Fruit fly (Drosophila melanogaster) whole organism, pupa: ENCODE data around the gene Corp.

Source experiments
- CG10348 ChIP-seq: fragments of 200-800 bp; sonication (Bioruptor generic); IDR thresholded peaks from 2 replicates; pipeline ENCODE4 v1.3.6; 2022; ENCODE audit warnings: missing biosample characterization, missing genetic modification characterization
- CG12605 ChIP-seq: fragments of 200-800 bp; sonication (Bioruptor generic); IDR thresholded peaks from 2 replicates; pipeline ENCODE4 v1.3.6; 2022; ENCODE audit warnings: missing biosample characterization, missing genetic modification characterization
- CG13204 ChIP-seq: fragments of 200-800 bp; sonication (Bioruptor generic); optimal IDR thresholded peaks from 2 replicates; lab custom pipeline; 2018; ENCODE audit warnings: missing biosample characterization, mild to moderate bottlenecking, missing genetic modification characterization, moderate library complexity
- CG14655 ChIP-seq: fragments of 200-800 bp; sonication (Bioruptor generic); optimal IDR thresholded peaks from 3 replicates; lab custom pipeline; 2017; ENCODE audit warnings: mild to moderate bottlenecking, missing biosample characterization, missing genetic modification reagents, missing genetic modification characterization
- CG15710 ChIP-seq: fragments of 200-800 bp; sonication (Bioruptor generic); optimal IDR thresholded peaks from 2 replicates; lab custom pipeline; 2018; ENCODE audit warnings: missing biosample characterization, mild to moderate bottlenecking, missing genetic modification characterization, moderate library complexity
- CG17806 ChIP-seq: fragments of 200-800 bp; sonication (Bioruptor generic); optimal IDR thresholded peaks from 2 replicates; lab custom pipeline; 2018; ENCODE audit warnings: missing biosample characterization, mild to moderate bottlenecking, missing genetic modification characterization, moderate library complexity
- CG32121 ChIP-seq: fragments of 200-800 bp; sonication (Bioruptor generic); IDR thresholded peaks from 2 replicates; pipeline ENCODE4 v1.3.6; 2022; ENCODE audit warnings: missing biosample characterization, missing genetic modification characterization
- CG34367 ChIP-seq: fragments of 200-800 bp; sonication (Bioruptor generic); optimal IDR thresholded peaks from 2 replicates; lab custom pipeline; 2018; ENCODE audit warnings: missing biosample characterization, mild to moderate bottlenecking, missing genetic modification characterization
- CG4496 ChIP-seq: fragments of 200-800 bp; sonication (Bioruptor generic); IDR thresholded peaks from 3 replicates; pipeline ENCODE4 v1.3.6; 2022; ENCODE audit warnings: missing biosample characterization, missing genetic modification characterization
- CG8159 ChIP-seq: fragments of 200-800 bp; sonication (Bioruptor generic); optimal IDR thresholded peaks from 3 replicates; lab custom pipeline; 2018; ENCODE audit warnings: missing biosample characterization, mild to moderate bottlenecking, missing genetic modification characterization, moderate library complexity
- CG8301 ChIP-seq: fragments of 200-800 bp; sonication (Bioruptor generic); optimal IDR thresholded peaks from 2 replicates; lab custom pipeline; 2018; ENCODE audit warnings: missing biosample characterization, mild to moderate bottlenecking, missing genetic modification characterization
- CG9948 ChIP-seq: fragments of 200-800 bp; sonication (Bioruptor generic); optimal IDR thresholded peaks from 2 replicates; lab custom pipeline; 2018; ENCODE audit warnings: missing biosample characterization, mild to moderate bottlenecking, missing genetic modification characterization, moderate library complexity
- D1 ChIP-seq: fragments of 200-800 bp; sonication (Bioruptor generic); optimal IDR thresholded peaks from 2 replicates; lab custom pipeline; 2018; ENCODE audit warnings: missing biosample characterization, mild to moderate bottlenecking, missing genetic modification characterization, moderate library complexity
- EcR ChIP-seq: fragments of 200-800 bp; sonication (Bioruptor generic); optimal IDR thresholded peaks from 3 replicates; lab custom pipeline; 2019; ENCODE audit warnings: missing biosample characterization, missing genetic modification characterization, mild to moderate bottlenecking, moderate library complexity, missing genetic modification reagents
- Ets98B ChIP-seq: fragments of 200-800 bp; sonication (Bioruptor generic); IDR thresholded peaks from 2 replicates; pipeline ENCODE4 v1.3.6; 2022; ENCODE audit warnings: missing biosample characterization, missing genetic modification characterization
- Pif1A ChIP-seq: fragments of 200-800 bp; sonication (Bioruptor generic); optimal IDR thresholded peaks from 3 replicates; lab custom pipeline; 2016; ENCODE audit warnings: missing biosample characterization, missing genetic modification characterization
- Pif1B ChIP-seq: fragments of 200-800 bp; sonication (Bioruptor generic); optimal IDR thresholded peaks from 3 replicates; lab custom pipeline; 2016; ENCODE audit warnings: missing biosample characterization, missing genetic modification characterization
- Snoo ChIP-seq: fragments of 200-800 bp; sonication (Bioruptor generic); optimal IDR thresholded peaks from 3 replicates; lab custom pipeline; 2017; ENCODE audit warnings: missing biosample characterization, mild to moderate bottlenecking, missing genetic modification characterization, inconsistent platforms
- fd96Ca ChIP-seq: fragments of 200-800 bp; sonication (Bioruptor generic); IDR thresholded peaks from 3 replicates; pipeline ENCODE4 v1.3.6; 2022; ENCODE audit warnings: missing biosample characterization, missing genetic modification characterization
- gl ChIP-seq: fragments of 200-800 bp; sonication (Bioruptor generic); optimal IDR thresholded peaks from 2 replicates; lab custom pipeline; 2018; ENCODE audit warnings: missing biosample characterization, mild to moderate bottlenecking, missing genetic modification characterization
- rn ChIP-seq: fragments of 200-800 bp; sonication (Bioruptor generic); IDR thresholded peaks from 2 replicates; pipeline ENCODE4 v1.3.6; 2022; ENCODE audit warnings: missing biosample characterization, missing genetic modification characterization

The Corp gene

DNA sequence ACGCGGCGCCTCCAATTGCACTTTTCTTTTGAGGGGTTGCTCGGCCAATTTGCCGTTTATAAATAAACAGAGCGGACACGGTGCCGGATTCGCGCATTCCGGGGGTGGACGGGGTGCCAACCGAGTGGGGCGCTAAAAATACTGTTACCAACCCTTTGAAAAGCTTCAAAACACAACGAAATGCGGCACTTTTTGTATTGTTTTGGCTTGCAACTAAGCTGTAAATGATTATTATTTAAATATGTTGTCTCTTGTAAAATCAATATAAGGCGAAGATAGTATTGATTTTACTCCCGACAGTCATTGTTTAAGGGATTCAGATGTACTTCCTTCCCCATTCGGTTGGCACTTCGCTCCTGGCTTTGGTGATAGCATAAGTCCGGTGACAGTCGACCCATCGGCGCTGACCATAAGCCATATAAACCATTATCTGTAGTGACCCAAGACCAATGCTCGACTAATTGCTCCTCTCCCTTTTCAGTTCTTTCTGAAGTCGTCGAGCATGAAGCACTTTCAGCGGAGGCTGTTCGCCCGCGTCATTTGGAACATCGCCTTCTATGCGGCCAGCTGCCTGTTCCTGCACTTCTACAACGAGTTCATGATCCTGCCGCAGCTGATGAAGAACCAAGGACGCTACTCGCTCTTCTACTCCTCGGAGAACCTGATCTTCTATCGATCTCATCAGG is 2.7 kb upstream of the Corp start, which contains the start of gene CG15343:
CG15343 (minus strand) TSS at position 8 of the 686 bp plus-strand sequence.
- TF ChIP-seq Snoo (tag; lab: Kevin White, UChicago) (peak; percentile 44), CG8159 (tag; lab: Kevin White, UChicago) (peak; percentile 58), gl (tag; lab: Kevin White, UChicago) (no peak), CG14655 (peak; percentile 51), CG17806 (tag; lab: Kevin White, UChicago) (peak; percentile 11), Pif1A (GFP tag; lab: Kevin White, UChicago) (peak; percentile 36), EcR (no peak), CG32121 (peak; percentile 21; the same call in 1 of the 2 replicates), CG13204 (GFP tag; lab: Kevin White, UChicago) (no peak), CG9948 (tag; lab: Kevin White, UChicago) (peak; percentile 43), fd96Ca (GFP tag; lab: Robert Waterston, UW) (peak; percentile 43; the same call in 1 of the 3 replicates), D1 (tag; lab: Kevin White, UChicago) (no peak), CG34367 (peak; percentile 20), CG10348 (GFP tag; lab: Robert Waterston, UW) (no peak), CG12605 (GFP tag; lab: Robert Waterston, UW) (no peak), CG4496 (no peak; the same call in 2 of the 3 replicates), CG15710 (tag; lab: Kevin White, UChicago) (peak; percentile 47), Pif1B (GFP tag; lab: Kevin White, UChicago) (no peak), Ets98B (GFP tag; lab: Robert Waterston, UW) (peak; percentile 19; the same call in 1 of the 2 replicates), CG8301 (tag; lab: Kevin White, UChicago) (peak; percentile 34), rn (GFP tag; lab: Robert Waterston, UW) (no peak)

DNA sequence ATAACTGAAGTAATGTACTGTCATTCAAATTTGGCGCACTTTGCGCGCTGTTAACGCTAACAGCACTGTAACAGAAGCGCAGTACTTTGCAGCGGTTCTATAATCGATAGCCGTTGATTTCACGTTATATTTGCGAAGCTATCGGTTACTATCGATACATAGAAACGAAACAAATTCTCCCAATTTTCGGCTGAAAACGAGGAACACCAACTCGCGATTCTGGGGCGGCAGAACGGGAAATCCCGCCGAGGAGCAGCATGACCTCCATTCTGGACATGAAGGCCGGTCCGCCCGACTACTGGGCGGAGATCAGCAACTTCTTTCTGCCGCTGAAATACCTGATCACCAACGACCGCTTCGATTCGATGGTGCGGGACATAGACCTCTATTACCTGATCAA is 2.1 kb upstream of the Corp start, which contains the start of gene CG1636:
CG1636 (plus strand) TSS at position 122 of the 400 bp plus-strand sequence.
- TF ChIP-seq CG12605 (GFP tag; lab: Robert Waterston, UW) (0 out of 2 replicates have a peak, but pooled peaks have one; percentile 8), CG8159 (tag; lab: Kevin White, UChicago) (no peak)

DNA sequence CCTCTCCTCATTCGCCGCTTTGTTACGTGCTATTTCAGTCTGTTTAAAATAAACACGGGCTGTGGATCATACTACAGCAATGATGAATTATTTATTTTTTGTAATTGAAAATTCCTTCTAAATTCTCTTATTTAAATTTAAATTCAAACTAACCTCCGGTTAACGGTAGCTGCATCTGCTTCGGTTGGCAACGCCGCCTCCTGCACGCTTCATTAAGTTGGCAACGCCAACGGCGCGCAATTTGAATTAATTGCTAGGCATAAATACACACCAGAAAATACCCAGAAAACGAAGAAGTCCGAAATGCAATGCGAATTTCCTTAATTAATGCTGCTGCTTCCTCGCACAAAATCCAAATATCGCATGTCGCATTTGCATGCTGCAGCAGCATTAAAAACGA is 5.9 kb downstream of the Corp start:
- TF ChIP-seq EcR: no peak
- no peak for TF ChIP-seq CG13204 (GFP tag; lab: Kevin White, UChicago)
- TF ChIP-seq CG34367: no peak
- TF ChIP-seq CG8159 (tag; lab: Kevin White, UChicago): no peak

DNA sequence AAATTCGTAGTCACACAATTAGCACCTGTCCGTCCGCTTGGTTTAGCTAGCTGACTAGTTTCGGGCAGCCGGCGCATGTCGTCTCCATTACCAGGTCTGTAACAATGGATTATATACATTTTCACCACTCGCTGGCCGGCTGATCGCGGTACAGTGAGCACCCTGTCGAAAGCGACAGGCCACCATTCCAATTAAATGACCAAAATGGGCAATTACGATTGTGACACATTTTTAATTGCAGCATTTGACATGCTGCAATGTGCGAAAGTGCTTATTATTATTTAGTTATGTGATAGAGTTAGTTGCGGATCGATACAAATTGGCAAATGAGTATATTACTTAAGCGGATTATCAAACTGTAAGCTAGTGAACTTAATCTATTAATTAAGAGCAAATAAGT is 8.0 kb downstream of the Corp start:
- no peak for TF ChIP-seq Pif1B (GFP tag; lab: Kevin White, UChicago)
- TF ChIP-seq CG13204 (GFP tag; lab: Kevin White, UChicago): no peak
- TF ChIP-seq fd96Ca (GFP tag; lab: Robert Waterston, UW): no peak
- TF ChIP-seq CG32121: no peak
- TF ChIP-seq CG14655: no peak
- TF ChIP-seq CG8159 (tag; lab: Kevin White, UChicago): no peak
- TF ChIP-seq CG17806 (tag; lab: Kevin White, UChicago): no peak
- no peak for TF ChIP-seq CG12605 (GFP tag; lab: Robert Waterston, UW)
- TF ChIP-seq, all 21 proteins: peak for 0

DNA sequence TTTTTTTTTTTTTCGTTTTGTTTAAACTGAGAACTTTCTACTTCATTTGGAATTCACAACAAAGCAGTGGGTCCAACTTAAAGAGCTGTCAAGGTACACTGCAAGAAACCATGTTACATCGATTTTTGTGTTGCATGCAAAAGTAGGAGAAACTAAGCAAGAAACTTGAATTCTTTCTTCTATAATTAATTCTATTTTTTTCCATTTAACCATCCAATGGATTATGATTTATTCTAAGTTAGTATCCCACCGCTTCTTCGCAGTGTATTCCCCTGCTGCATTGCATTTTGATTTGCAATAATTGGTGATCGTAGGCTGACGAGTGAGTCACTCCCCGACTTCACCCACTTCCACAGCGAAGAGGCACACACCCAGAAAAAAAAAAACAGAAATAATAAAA is 11.3 kb downstream of the Corp start:
- no peak for TF ChIP-seq gl (tag; lab: Kevin White, UChicago)
- TF ChIP-seq CG9948 (tag; lab: Kevin White, UChicago): peak; percentile 39
- TF ChIP-seq CG32121: peak; percentile 44; the same call in 1 of the 2 replicates
- peak; percentile 56 for TF ChIP-seq CG14655
- TF ChIP-seq EcR: no peak
- TF ChIP-seq CG15710 (tag; lab: Kevin White, UChicago): peak; percentile 39
- peak; percentile 55; the same call in 1 of the 3 replicates for TF ChIP-seq fd96Ca (GFP tag; lab: Robert Waterston, UW)
- peak; percentile 5 for TF ChIP-seq CG34367
- TF ChIP-seq CG4496: peak; percentile 67; the same call in 2 of the 3 replicates
- TF ChIP-seq Ets98B (GFP tag; lab: Robert Waterston, UW): peak; percentile 44
- no peak for TF ChIP-seq Snoo (tag; lab: Kevin White, UChicago)
- 0 out of 2 replicates have a peak, but pooled peaks have one; percentile 23 for TF ChIP-seq CG12605 (GFP tag; lab: Robert Waterston, UW)
- TF ChIP-seq CG13204 (GFP tag; lab: Kevin White, UChicago): no peak
- TF ChIP-seq CG10348 (GFP tag; lab: Robert Waterston, UW): no peak
- peak; percentile 28 for TF ChIP-seq Pif1A (GFP tag; lab: Kevin White, UChicago)
- no peak for TF ChIP-seq D1 (tag; lab: Kevin White, UChicago)
- TF ChIP-seq rn (GFP tag; lab: Robert Waterston, UW): no peak
- peak; percentile 46 for TF ChIP-seq CG8301 (tag; lab: Kevin White, UChicago)
- TF ChIP-seq CG8159 (tag; lab: Kevin White, UChicago): peak; percentile 38
- no peak for TF ChIP-seq Pif1B (GFP tag; lab: Kevin White, UChicago)
- TF ChIP-seq CG17806 (tag; lab: Kevin White, UChicago): peak; percentile 40

DNA sequence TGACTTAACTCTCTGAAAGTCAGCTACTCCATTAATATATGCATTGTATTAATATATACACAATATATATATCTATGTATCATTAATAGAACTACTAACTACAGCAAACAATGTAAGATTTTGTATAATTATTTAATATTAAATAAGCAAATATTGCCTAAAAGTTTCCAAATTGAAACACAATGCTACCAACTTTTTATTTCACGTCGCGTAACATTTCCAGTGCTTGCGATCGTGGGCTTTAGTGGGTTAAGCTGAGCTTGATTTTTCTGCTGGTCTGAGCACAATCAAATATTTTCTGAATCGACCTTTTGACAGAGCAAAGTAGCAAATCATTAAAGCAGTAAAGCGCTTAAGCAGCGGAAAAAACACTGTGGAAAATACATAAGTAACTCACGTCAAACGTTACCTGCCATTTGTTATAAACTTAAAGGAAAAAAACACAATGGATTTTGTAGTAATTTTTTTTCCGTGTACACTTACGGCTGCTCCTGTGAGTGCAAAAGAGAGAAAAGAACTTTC is 12.9 kb downstream of the Corp start:
- TF ChIP-seq CG32121 (no peak; the same call in 1 of the 2 replicates), Pif1A (GFP tag; lab: Kevin White, UChicago) (no peak), Ets98B (GFP tag; lab: Robert Waterston, UW) (no peak), CG17806 (tag; lab: Kevin White, UChicago) (no peak), CG8301 (tag; lab: Kevin White, UChicago) (no peak), D1 (tag; lab: Kevin White, UChicago) (no peak), EcR (no peak), Pif1B (GFP tag; lab: Kevin White, UChicago) (no peak), rn (GFP tag; lab: Robert Waterston, UW) (no peak), CG10348 (GFP tag; lab: Robert Waterston, UW) (no peak), CG13204 (GFP tag; lab: Kevin White, UChicago) (no peak), fd96Ca (GFP tag; lab: Robert Waterston, UW) (no peak), gl (tag; lab: Kevin White, UChicago) (no peak), CG34367 (no peak), CG15710 (tag; lab: Kevin White, UChicago) (no peak), CG12605 (GFP tag; lab: Robert Waterston, UW) (no peak), Snoo (tag; lab: Kevin White, UChicago) (no peak), CG9948 (tag; lab: Kevin White, UChicago) (no peak), CG8159 (tag; lab: Kevin White, UChicago) (no peak)
